Worm (Caenorhabditis elegans) whole organism, L4/young adult: ENCODE results near the gene ceh-31.

ENCODE experiments used
- W03F9.2 ChIP-seq: fragments of 150-350 bp; optimal IDR thresholded peaks from 2 replicates; lab custom pipeline; 2014; ENCODE audit warnings: missing biosample characterization, missing genetic modification characterization
- dao-5 ChIP-seq: sonication (generic microtip); optimal IDR thresholded peaks from 2 replicates; lab custom pipeline; 2016; ENCODE audit warnings: missing genotype, missing genetic modification characterization, moderate library complexity, missing compliant biosample characterization
- him-1 ChIP-seq: sonication (generic microtip); optimal IDR thresholded peaks from 2 replicates; lab custom pipeline; 2016; ENCODE audit warnings: missing genotype, missing genetic modification reagents, missing genetic modification characterization, missing compliant biosample characterization

Gene ceh-31

DNA sequence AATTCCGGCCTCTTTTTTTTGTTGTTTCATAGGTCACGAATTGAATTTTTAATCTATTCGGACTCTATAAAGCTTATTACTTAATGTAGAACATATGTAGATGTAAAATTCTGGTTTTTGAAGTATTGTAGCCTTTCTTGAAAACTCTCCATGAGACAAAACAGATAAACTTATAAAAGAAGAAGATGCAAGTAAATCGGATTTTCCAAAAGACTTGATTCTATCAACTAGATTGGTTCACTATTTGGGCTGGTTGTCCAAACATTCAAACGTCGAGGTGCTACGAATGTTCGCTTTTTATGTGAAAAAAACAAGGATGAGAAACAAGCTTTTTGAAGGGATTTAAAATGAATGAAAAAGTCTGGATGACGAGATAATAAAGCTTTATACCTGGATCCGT lies 30.2 kb downstream of the ceh-31 start:
- TF ChIP-seq dao-5 (tag; lab: Kevin White, UChicago) (no peak), him-1 (tag; lab: Kevin White, UChicago) (no peak), W03F9.2 (no peak)

ce11 chrX:3035972-3036379 lies 34.2 kb downstream of the ceh-31 start:
- TF ChIP-seq him-1 (tag; lab: Kevin White, UChicago) (peak; percentile 98), dao-5 (tag; lab: Kevin White, UChicago) (peak; percentile 95), W03F9.2 (peak; percentile 81)

ce11 chrX:3034203-3034602 lies 36.0 kb downstream of the ceh-31 start, which contains the start of gene M02F4.2:
Gene M02F4.2 (minus strand): TSS chrX:3034303.
- no peak for TF ChIP-seq dao-5 (tag; lab: Kevin White, UChicago)

DNA sequence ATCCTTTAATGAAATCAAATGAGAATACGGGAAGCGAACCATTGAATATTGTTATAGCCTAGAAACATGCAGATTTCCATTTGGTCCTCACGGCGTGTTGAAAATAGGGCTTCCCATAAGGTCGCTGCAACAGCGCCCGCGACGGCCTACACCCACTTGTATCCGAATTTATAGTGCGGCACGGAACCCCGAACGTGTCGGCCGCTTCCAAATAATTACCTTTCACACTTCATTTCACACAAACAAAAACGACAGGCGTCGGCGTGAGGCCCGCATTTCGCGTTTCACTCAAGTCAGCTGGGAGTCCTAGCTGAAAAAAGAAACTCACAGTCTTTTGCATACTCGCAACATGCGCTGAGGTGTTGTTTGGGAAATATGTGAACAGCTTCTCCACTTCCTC lies 36.7 kb downstream of the ceh-31 start:
- no peak for TF ChIP-seq W03F9.2
- TF ChIP-seq him-1 (tag; lab: Kevin White, UChicago), result no peak
- TF ChIP-seq dao-5 (tag; lab: Kevin White, UChicago), result no peak

ce11 chrX:3031484-3031883 lies 38.7 kb downstream of the ceh-31 start, which contains the start of gene clec-265:
Gene clec-265 (plus strand): TSS chrX:3031783.
- no peak for TF ChIP-seq W03F9.2
- TF ChIP-seq dao-5 (tag; lab: Kevin White, UChicago), result no peak
- TF ChIP-seq him-1 (tag; lab: Kevin White, UChicago), result no peak

- TF ChIP-seq W03F9.2 (no peak), him-1 (tag; lab: Kevin White, UChicago) (no peak), dao-5 (tag; lab: Kevin White, UChicago) (no peak)
Observed at ce11 chrX:3029030-3029429, 41.2 kb downstream of the ceh-31 start, which contains the start of gene M02F4.1. Gene M02F4.1 (minus strand): TSS chrX:3029130.

DNA sequence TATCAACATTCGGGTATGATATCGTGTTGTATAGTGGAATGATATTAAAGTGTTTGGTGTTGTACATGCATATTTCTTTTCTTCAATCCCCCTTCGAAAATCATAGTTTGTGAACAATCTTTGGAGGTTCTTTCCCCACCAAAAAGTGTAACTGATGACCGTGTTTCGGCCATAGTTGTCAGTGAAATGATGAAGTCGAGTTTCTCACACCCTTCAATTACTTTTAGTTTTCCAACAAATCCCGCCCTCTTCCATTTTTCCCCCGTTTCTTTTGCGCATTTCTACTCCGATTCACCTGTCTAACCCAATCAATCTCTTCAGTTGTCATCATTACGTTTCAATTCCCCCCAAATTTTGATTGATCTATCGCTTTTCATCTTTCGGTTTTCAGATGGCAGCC lies 45.1 kb downstream of the ceh-31 start:
- no peak for TF ChIP-seq him-1 (tag; lab: Kevin White, UChicago)
- TF ChIP-seq dao-5 (tag; lab: Kevin White, UChicago), result no peak
- no peak for TF ChIP-seq W03F9.2

DNA sequence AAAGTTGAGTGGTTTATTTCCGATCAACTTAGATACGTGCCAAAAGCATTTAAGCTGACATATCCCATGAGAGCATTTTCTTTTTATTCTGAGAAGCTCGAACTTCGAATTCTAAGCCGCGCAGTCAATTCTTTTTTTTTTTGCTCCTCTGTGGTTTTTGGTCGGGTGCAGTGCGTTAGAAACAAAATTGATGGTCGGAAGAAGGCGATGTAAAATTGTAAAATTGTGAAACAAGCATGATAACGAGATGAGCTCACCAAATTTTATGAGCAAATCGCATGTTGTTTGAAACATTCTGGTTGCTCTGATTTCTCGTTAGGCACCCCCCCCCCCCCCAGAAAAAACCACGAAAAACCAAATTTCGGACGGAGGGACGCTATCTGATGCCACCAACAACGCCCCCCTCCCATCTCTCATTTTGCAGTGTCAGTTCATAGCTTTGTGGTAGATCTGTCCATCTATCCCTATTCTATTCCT lies 45.5 kb downstream of the ceh-31 start, which contains the start of gene aqp-7:
TSS of gene aqp-7 (plus strand) at position 427 of the 477 bp plus-strand sequence.
- no peak for TF ChIP-seq him-1 (tag; lab: Kevin White, UChicago)
- TF ChIP-seq W03F9.2, result no peak
- no peak for TF ChIP-seq dao-5 (tag; lab: Kevin White, UChicago)

- TF ChIP-seq W03F9.2 (no peak), him-1 (tag; lab: Kevin White, UChicago) (no peak), dao-5 (tag; lab: Kevin White, UChicago) (no peak)
Observed at ce11 chrX:3023552-3024183, 46.6 kb downstream of the ceh-31 start.

- TF ChIP-seq him-1 (tag; lab: Kevin White, UChicago) (no peak), dao-5 (tag; lab: Kevin White, UChicago) (no peak), W03F9.2 (no peak)
Observed at ce11 chrX:3022330-3023088, 47.7 kb downstream of the ceh-31 start.

DNA sequence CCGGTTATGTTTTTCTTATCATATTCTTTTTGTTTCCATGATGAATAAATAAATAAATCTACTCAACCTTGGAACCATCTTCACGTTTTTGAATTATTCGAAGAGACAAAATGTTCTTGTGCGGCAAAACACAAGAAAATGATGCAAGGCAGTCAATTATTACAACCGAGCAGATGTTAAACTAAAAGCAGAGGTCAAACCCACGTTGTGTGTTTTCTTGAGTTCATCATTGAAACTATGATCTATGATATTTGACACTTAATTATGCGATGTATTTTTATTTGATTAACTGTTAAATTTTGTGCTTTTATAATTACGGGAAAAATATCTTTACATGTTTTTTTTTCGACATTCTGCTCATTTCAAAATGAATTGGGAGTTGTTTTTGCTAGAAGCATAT lies 48.8 kb downstream of the ceh-31 start:
- TF ChIP-seq W03F9.2 (no peak), dao-5 (tag; lab: Kevin White, UChicago) (no peak), him-1 (tag; lab: Kevin White, UChicago) (no peak)

- no peak for TF ChIP-seq dao-5 (tag; lab: Kevin White, UChicago)
- no peak for TF ChIP-seq W03F9.2
- no peak for TF ChIP-seq him-1 (tag; lab: Kevin White, UChicago)
Observed at ce11 chrX:3019996-3020395, 50.2 kb downstream of the ceh-31 start.
